Worm (Caenorhabditis elegans) whole organism, L4/young adult: ENCODE measurements around the gene ZK177.3.

Source experiments
- W03F9.2 ChIP-seq: fragments of 150-350 bp; optimal IDR thresholded peaks from 2 replicates; lab custom pipeline; 2014; ENCODE audit warnings: missing biosample characterization, missing genetic modification characterization
- dao-5 ChIP-seq: sonication (generic microtip); optimal IDR thresholded peaks from 2 replicates; lab custom pipeline; 2016; ENCODE audit warnings: missing genotype, missing genetic modification characterization, moderate library complexity, missing compliant biosample characterization
- him-1 ChIP-seq: sonication (generic microtip); optimal IDR thresholded peaks from 2 replicates; lab custom pipeline; 2016; ENCODE audit warnings: missing genotype, missing genetic modification reagents, missing genetic modification characterization, missing compliant biosample characterization

The ZK177.3 gene

ce11 chrII:5515542-5515941 lies at the start of gene ZK177.3:
TSS of gene ZK177.3 (plus strand) at chrII:5515842.
- TF ChIP-seq W03F9.2 (tag; lab: Kevin White, UChicago) (no peak), him-1 (tag; lab: Kevin White, UChicago) (no peak), dao-5 (tag; lab: Kevin White, UChicago) (no peak)

- TF ChIP-seq him-1 (tag; lab: Kevin White, UChicago): no peak
- TF ChIP-seq W03F9.2 (tag; lab: Kevin White, UChicago): peak; percentile 58
- TF ChIP-seq dao-5 (tag; lab: Kevin White, UChicago): no peak
Observed at ce11 chrII:5473946-5474423, 41.7 kb upstream of the ZK177.3 start, which contains the start of gene mrps-16. TSS of gene mrps-16 (plus strand) at chrII:5474373.

ce11 chrII:5474946-5475345 lies 40.7 kb upstream of the ZK177.3 start, which contains the start of gene ilcr-2:
TSS of gene ilcr-2 (plus strand) at chrII:5475246.
- TF ChIP-seq dao-5 (tag; lab: Kevin White, UChicago) (no peak), him-1 (tag; lab: Kevin White, UChicago) (no peak)

- TF ChIP-seq him-1 (tag; lab: Kevin White, UChicago) (no peak), W03F9.2 (tag; lab: Kevin White, UChicago) (no peak), dao-5 (tag; lab: Kevin White, UChicago) (no peak)
Observed at ce11 chrII:5478318-5478717, 37.3 kb upstream of the ZK177.3 start, which contains the start of gene F56D1.1. TSS of gene F56D1.1 (plus strand) at chrII:5478618.

ce11 chrII:5481982-5482381 lies 33.7 kb upstream of the ZK177.3 start, which contains the start of gene cal-8:
TSS of gene cal-8 (minus strand) at chrII:5482041.
- no peak for TF ChIP-seq dao-5 (tag; lab: Kevin White, UChicago)
- TF ChIP-seq W03F9.2 (tag; lab: Kevin White, UChicago): no peak
- TF ChIP-seq him-1 (tag; lab: Kevin White, UChicago): no peak

ce11 chrII:5487844-5488243 lies 27.8 kb upstream of the ZK177.3 start, which contains the start of gene nep-5:
TSS of gene nep-5 (plus strand) at chrII:5488144.
- TF ChIP-seq dao-5 (tag; lab: Kevin White, UChicago) (no peak), him-1 (tag; lab: Kevin White, UChicago) (no peak), W03F9.2 (tag; lab: Kevin White, UChicago) (no peak)

- TF ChIP-seq W03F9.2 (tag; lab: Kevin White, UChicago): no peak
- no peak for TF ChIP-seq dao-5 (tag; lab: Kevin White, UChicago)
- TF ChIP-seq him-1 (tag; lab: Kevin White, UChicago): no peak
Observed at ce11 chrII:5494405-5494804, 21.2 kb upstream of the ZK177.3 start, which contains the start of gene F12A10.6. TSS of gene F12A10.6 (minus strand) at chrII:5494505.

- no peak for TF ChIP-seq him-1 (tag; lab: Kevin White, UChicago)
- TF ChIP-seq W03F9.2 (tag; lab: Kevin White, UChicago): no peak
- TF ChIP-seq dao-5 (tag; lab: Kevin White, UChicago): no peak
Observed at ce11 chrII:5496375-5496774, 19.3 kb upstream of the ZK177.3 start, which contains the start of gene F12A10.1. TSS of gene F12A10.1 (plus strand) at chrII:5496540.

ce11 chrII:5497541-5497940 lies 18.1 kb upstream of the ZK177.3 start:
- TF ChIP-seq W03F9.2 (tag; lab: Kevin White, UChicago) (no peak), dao-5 (tag; lab: Kevin White, UChicago) (no peak), him-1 (tag; lab: Kevin White, UChicago) (no peak)

- TF ChIP-seq dao-5 (tag; lab: Kevin White, UChicago) (no peak), him-1 (tag; lab: Kevin White, UChicago) (no peak), W03F9.2 (tag; lab: Kevin White, UChicago) (no peak)
Observed at ce11 chrII:5498156-5498739, 17.4 kb upstream of the ZK177.3 start, which contains the start of the genes suex-1 and F12A10.9. TSS of gene suex-1 (minus strand) at chrII:5498256. TSS of gene F12A10.9 (plus strand) at chrII:5498689.

ce11 chrII:5500470-5500869 lies 15.2 kb upstream of the ZK177.3 start, which contains the start of gene fzy-1:
TSS of gene fzy-1 (plus strand) at chrII:5500770.
- TF ChIP-seq dao-5 (tag; lab: Kevin White, UChicago): no peak
- no peak for TF ChIP-seq W03F9.2 (tag; lab: Kevin White, UChicago)
- no peak for TF ChIP-seq him-1 (tag; lab: Kevin White, UChicago)

- TF ChIP-seq W03F9.2 (tag; lab: Kevin White, UChicago) (no peak), dao-5 (tag; lab: Kevin White, UChicago) (no peak), him-1 (tag; lab: Kevin White, UChicago) (no peak)
Observed at ce11 chrII:5500986-5501657, 14.5 kb upstream of the ZK177.3 start, which contains the start of gene F12A10.8. TSS of gene F12A10.8 (minus strand) at chrII:5501064.

- TF ChIP-seq him-1 (tag; lab: Kevin White, UChicago) (no peak), dao-5 (tag; lab: Kevin White, UChicago) (no peak), W03F9.2 (tag; lab: Kevin White, UChicago) (no peak)
Observed at ce11 chrII:5503760-5504159, 11.9 kb upstream of the ZK177.3 start, which contains the start of gene cyp-44A1. TSS of gene cyp-44A1 (plus strand) at chrII:5504044.
